Worm (Caenorhabditis elegans): Measurements from ENCODE around the gene T07C12.10.

T07C12.10 gene

DNA sequence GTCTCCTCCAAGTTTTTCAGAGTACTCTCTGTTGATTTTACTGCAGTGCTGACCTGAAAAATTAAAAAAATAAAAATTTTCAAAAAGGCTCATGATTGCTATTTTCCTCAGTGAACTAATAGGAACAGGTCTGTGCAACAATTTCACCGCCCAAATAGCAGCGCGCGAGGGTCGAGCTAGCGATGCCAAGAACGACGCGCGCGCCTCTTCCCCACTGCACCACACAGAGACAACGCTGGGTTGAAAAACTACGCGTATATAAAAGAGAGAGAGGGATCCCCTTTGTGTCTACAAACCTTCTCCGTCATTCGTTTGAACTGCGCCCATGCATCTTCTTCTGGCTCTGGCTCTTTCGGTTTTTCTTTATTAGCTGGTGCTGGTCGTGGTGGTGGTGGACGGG is 9.8 kb upstream of the T07C12.10 start (continued):
- TF ChIP-seq ceh-9 (tag; optimal IDR thresholded peaks at IDR 0.05) (peak; percentile 90), ahr-1 (tag; optimal IDR thresholded peaks at IDR 0.05) (peak; percentile 63), ceh-48 (tag; optimal IDR thresholded peaks at IDR 0.05) (peak; percentile 78), che-1 (tag; optimal IDR thresholded peaks at IDR 0.05) (peak; percentile 91), gmeb-2 (tag; optimal IDR thresholded peaks at IDR 0.05) (peak; percentile 97), ets-4 (tag; optimal IDR thresholded peaks at IDR 0.05) (peak; percentile 71), ref-2 (tag; optimal IDR thresholded peaks at IDR 0.05) (peak; percentile 83), ceh-34 (tag; optimal IDR thresholded peaks at IDR 0.05) (peak; percentile 95), elt-2 (tag; optimal IDR thresholded peaks at IDR 0.05) (peak; percentile 93), lim-6 (tag; optimal IDR thresholded peaks at IDR 0.05) (peak; percentile 77), nhr-11 (tag; optimal IDR thresholded peaks at IDR 0.05) (no peak), hlh-6 (tag; optimal IDR thresholded peaks at IDR 0.05) (peak; percentile 95), elt-4 (tag; optimal IDR thresholded peaks at IDR 0.05) (peak; percentile 87), mec-3 (tag; optimal IDR thresholded peaks at IDR 0.05; ENCODE audit: borderline replicate concordance) (peak; percentile 69), tbx-2 (tag; optimal IDR thresholded peaks at IDR 0.05) (peak; percentile 89), ceh-24 (tag; optimal IDR thresholded peaks at IDR 0.05) (peak; percentile 68), dmd-4 (tag; optimal IDR thresholded peaks at IDR 0.05; ENCODE audit: borderline replicate concordance) (peak; percentile 95), rnt-1 (tag; optimal IDR thresholded peaks at IDR 0.05) (peak; percentile 77), lin-11 (tag; optimal IDR thresholded peaks at IDR 0.05) (peak; percentile 88), syd-9 (tag; optimal IDR thresholded peaks at IDR 0.05) (peak; percentile 96), unc-42 (tag; optimal IDR thresholded peaks at IDR 0.05) (peak; percentile 78), hlh-30 (tag; optimal IDR thresholded peaks at IDR 0.05; ENCODE audit: insufficient read depth) (peak; percentile 42), C08G9.2 (tag; optimal IDR thresholded peaks at IDR 0.05) (peak; percentile 88), nfya-1 (tag; optimal IDR thresholded peaks at IDR 0.05) (peak; percentile 78), T23F11.4 (GFP tag; optimal IDR thresholded peaks at IDR 0.05) (peak; percentile 93), eyg-1 (tag; optimal IDR thresholded peaks at IDR 0.05) (peak; percentile 81), ceh-6 (GFP tag; optimal IDR thresholded peaks at IDR 0.05) (peak; percentile 94), Y22D7AL.16 (tag; optimal IDR thresholded peaks at IDR 0.05) (peak; percentile 87), npax-4 (tag; optimal IDR thresholded peaks at IDR 0.05) (peak; percentile 90), F13H6.1 (tag; optimal IDR thresholded peaks at IDR 0.05) (peak; percentile 94), C38D4.7 (GFP tag; optimal IDR thresholded peaks at IDR 0.05) (peak; percentile 91), ztf-16 (tag; optimal IDR thresholded peaks at IDR 0.05) (peak; percentile 95)

DNA sequence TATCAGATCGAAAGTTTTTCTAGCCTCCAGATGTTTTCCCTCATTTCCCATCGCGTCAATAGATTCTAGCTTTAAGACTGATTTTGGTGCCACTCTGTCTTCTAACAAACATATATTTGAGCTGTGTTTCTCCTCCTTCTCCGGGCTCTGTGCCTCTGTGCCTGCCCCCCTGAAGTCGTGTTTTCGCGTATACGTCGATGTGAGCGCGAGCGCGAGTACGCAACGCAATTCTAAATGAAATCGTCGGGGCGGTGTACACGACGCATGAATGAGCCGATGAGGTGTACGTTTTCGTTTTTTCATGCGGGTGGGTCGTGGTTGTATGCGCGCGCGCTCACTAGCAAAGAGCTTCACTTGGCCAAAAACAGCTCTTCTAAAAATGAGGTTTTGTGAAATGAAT is 5.6 kb upstream of the T07C12.10 start:
- TF ChIP-seq ceh-22 (tag; optimal IDR thresholded peaks at IDR 0.05) (no peak), gmeb-2 (tag; optimal IDR thresholded peaks at IDR 0.05) (no peak), ets-4 (tag; optimal IDR thresholded peaks at IDR 0.05) (no peak), pha-4 (tag; optimal IDR thresholded peaks at IDR 0.05) (no peak), ceh-6 (GFP tag; optimal IDR thresholded peaks at IDR 0.05) (no peak), ceh-48 (tag; optimal IDR thresholded peaks at IDR 0.05) (no peak), odd-2 (tag; optimal IDR thresholded peaks at IDR 0.05) (no peak), unc-42 (tag; optimal IDR thresholded peaks at IDR 0.05) (peak; percentile 4)

DNA sequence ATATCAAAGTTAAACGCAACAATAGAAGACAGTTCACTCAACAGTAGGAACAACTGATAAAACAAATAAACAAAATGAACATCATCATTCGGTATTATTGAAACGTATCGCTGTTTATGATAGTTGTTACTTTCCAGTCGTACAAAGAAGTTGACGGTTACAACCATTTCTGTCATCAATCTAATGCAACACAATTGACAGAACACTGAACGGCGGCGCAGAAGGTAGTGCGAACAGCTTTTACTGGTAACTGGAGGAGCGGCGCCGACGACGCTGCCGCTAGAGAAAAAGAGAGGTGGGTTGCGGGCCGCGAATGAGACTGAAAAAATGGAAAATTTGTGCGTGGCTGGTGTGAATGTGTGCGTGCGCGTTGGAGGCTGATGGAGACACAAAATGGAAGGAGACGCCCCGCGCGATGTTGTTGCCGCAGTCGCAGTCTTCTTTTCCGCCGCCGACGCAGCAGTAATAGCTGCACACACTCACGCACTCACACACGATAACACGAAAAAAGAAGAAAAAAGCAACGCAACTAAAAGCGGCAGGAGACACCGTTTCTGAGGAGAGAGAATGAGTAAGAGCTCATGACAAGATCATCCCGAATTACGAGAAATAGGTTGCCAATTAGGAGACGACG is 4.0 kb upstream of the T07C12.10 start:
- peak; percentile 28 for TF ChIP-seq ceh-31 (tag; optimal IDR thresholded peaks at IDR 0.05)
- peak; percentile 26 for TF ChIP-seq ceh-14 (tag; optimal IDR thresholded peaks at IDR 0.05)
- no peak for TF ChIP-seq tbx-2 (tag; optimal IDR thresholded peaks at IDR 0.05)
- TF ChIP-seq unc-42 (tag; optimal IDR thresholded peaks at IDR 0.05): peak; percentile 21
- TF ChIP-seq pax-1 (tag; optimal IDR thresholded peaks at IDR 0.05): no peak
- TF ChIP-seq pat-9 (tag; optimal IDR thresholded peaks at IDR 0.05): no peak
- no peak for TF ChIP-seq ets-4 (tag; optimal IDR thresholded peaks at IDR 0.05)
- peak; percentile 48 for TF ChIP-seq hlh-6 (tag; optimal IDR thresholded peaks at IDR 0.05)
- no peak for TF ChIP-seq madf-2 (tag; optimal IDR thresholded peaks at IDR 0.05)
- TF ChIP-seq hlh-13 (GFP tag; optimal IDR thresholded peaks at IDR 0.05): no peak
- no peak for TF ChIP-seq nhr-11 (tag; optimal IDR thresholded peaks at IDR 0.05)
- no peak for TF ChIP-seq lin-11 (tag; optimal IDR thresholded peaks at IDR 0.05)
- TF ChIP-seq ref-2 (tag; optimal IDR thresholded peaks at IDR 0.05): peak; percentile 16
- TF ChIP-seq zip-5 (tag; optimal IDR thresholded peaks at IDR 0.05): no peak
